Worm (Caenorhabditis elegans): ENCODE results near the gene math-5.

ce11 chrII:1912741-1913140 lies 30.1 kb upstream of the math-5 start, which contains the start of gene math-31:
- TF ChIP-seq xbp-1 (tag; optimal IDR thresholded peaks at IDR 0.05) (no peak), unc-62 (GFP tag; optimal IDR thresholded peaks at IDR 0.05) (no peak), irx-1 (tag; optimal IDR thresholded peaks at IDR 0.05) (no peak), nhr-90 (tag; optimal IDR thresholded peaks at IDR 0.05; ENCODE audit: poor library complexity) (no peak), elt-3 (tag; optimal IDR thresholded peaks at IDR 0.05) (no peak), ztf-11 (tag; optimal IDR thresholded peaks at IDR 0.05) (no peak), lsy-2 (tag; optimal IDR thresholded peaks at IDR 0.05) (no peak), mep-1 (tag; optimal IDR thresholded peaks at IDR 0.05) (no peak)

Measured in whole organism, L1 larva.